Fruit fly (Drosophila melanogaster): ENCODE results near the gene CG4318.

The CG4318 gene

DNA sequence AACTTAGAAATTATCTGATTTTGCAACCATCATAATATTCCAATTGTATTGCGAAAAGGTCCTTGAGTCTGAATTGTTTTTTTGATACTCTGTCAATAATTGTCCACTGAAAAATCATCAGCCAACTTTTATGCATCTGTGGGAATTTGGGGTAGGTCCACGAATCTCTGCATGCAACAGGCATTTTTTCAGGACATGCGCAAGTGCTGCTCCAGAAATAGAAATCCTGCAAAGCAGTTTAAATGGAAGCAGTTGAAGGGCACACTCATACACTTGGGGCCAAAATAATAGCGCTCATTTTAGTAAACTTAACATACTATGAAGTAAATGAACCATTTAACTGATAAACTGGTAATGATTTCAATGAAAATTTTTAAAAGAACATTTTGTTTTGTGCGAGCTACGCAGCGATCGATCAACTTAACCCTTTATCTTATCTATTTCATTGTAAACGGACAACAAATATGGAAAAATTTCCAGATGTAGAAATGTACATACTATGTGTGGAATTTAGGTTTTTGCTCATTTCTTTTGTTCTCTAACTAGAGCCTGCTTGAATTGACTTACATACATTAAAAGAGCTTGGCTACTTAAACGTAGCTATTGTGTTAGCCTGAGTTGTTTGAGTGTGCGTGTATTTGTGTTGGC, 24.4 kb downstream of the CG4318 start (continued):
- no peak for TF ChIP-seq insv (GFP tag; optimal IDR thresholded peaks at IDR 0.05)
- TF ChIP-seq trh (GFP tag; optimal IDR thresholded peaks at IDR 0.05), result no peak
- peak; percentile 51 for TF ChIP-seq Nf-YB (GFP tag; optimal IDR thresholded peaks at IDR 0.05)
- TF ChIP-seq sug (tag; optimal IDR thresholded peaks at IDR 0.05), result peak; percentile 77
- TF ChIP-seq tup (GFP tag; optimal IDR thresholded peaks at IDR 0.05), result no peak
- peak; percentile 21 for TF ChIP-seq CG15514 (GFP tag; optimal IDR thresholded peaks at IDR 0.05)
- TF ChIP-seq Ada2b (GFP tag; IDR thresholded peaks at IDR 0.05), result peak; percentile 42; the same call in 1 of the 2 replicates
- TF ChIP-seq CG8359 (GFP tag; optimal IDR thresholded peaks at IDR 0.05; ENCODE audit: borderline replicate concordance), result peak; percentile 36
- no peak for TF ChIP-seq knrl (GFP tag; IDR thresholded peaks at IDR 0.05; ENCODE audit: partially characterized antibody)
- peak; percentile 70 for TF ChIP-seq lilli (GFP tag; optimal IDR thresholded peaks at IDR 0.05)
- peak; percentile 91; the same call in 1 of the 2 replicates for TF ChIP-seq CG11696 (GFP tag; IDR thresholded peaks at IDR 0.05)
- TF ChIP-seq CG10462 (GFP tag; optimal IDR thresholded peaks at IDR 0.05), result peak; percentile 22
- TF ChIP-seq CG6254 (GFP tag; optimal IDR thresholded peaks at IDR 0.05), result peak; percentile 50
- TF ChIP-seq Vsx1 (GFP tag; optimal IDR thresholded peaks at IDR 0.05), result peak; percentile 33
- peak; percentile 9 for TF ChIP-seq fd64A (GFP tag; optimal IDR thresholded peaks at IDR 0.05)
- TF ChIP-seq CG2875 (GFP tag; optimal IDR thresholded peaks at IDR 0.05), result peak; percentile 46
- peak; percentile 13 for TF ChIP-seq CG10274 (GFP tag; optimal IDR thresholded peaks at IDR 0.05)
- peak; percentile 75 for TF ChIP-seq PHDP (tag; optimal IDR thresholded peaks at IDR 0.05)
- TF ChIP-seq sens (GFP tag), result peak; percentile 96
- TF ChIP-seq pnt (GFP tag; optimal IDR thresholded peaks at IDR 0.05), result peak; percentile 71
- peak; percentile 74 for TF ChIP-seq CG12391 (tag; optimal IDR thresholded peaks at IDR 0.05)
- peak; percentile 61 for TF ChIP-seq mirr (GFP tag; optimal IDR thresholded peaks at IDR 0.05)
- TF ChIP-seq Kr (GFP tag; optimal IDR thresholded peaks at IDR 0.05), result no peak
- TF ChIP-seq sim (GFP tag; IDR thresholded peaks at IDR 0.05), result peak; percentile 34; the same call in 1 of the 2 replicates
- no peak for TF ChIP-seq H15 (GFP tag; IDR thresholded peaks at IDR 0.05)
- peak; percentile 70 for TF ChIP-seq CG33557 (GFP tag; optimal IDR thresholded peaks at IDR 0.05)
- TF ChIP-seq CG18476 (GFP tag; optimal IDR thresholded peaks at IDR 0.05), result peak; percentile 62
- TF ChIP-seq ranshi (GFP tag; IDR thresholded peaks at IDR 0.05), result no peak
- TF ChIP-seq kah (GFP tag; optimal IDR thresholded peaks at IDR 0.05), result peak; percentile 55
- TF ChIP-seq HmgZ (tag; optimal IDR thresholded peaks at IDR 0.05), result peak; percentile 56
- TF ChIP-seq CG30431 (GFP tag; optimal IDR thresholded peaks at IDR 0.05), result peak; percentile 61
- peak; percentile 15 for TF ChIP-seq CG13123 (GFP tag; optimal IDR thresholded peaks at IDR 0.05)
- peak; percentile 54 for TF ChIP-seq Spps (tag; optimal IDR thresholded peaks at IDR 0.05)
- peak; percentile 38 for TF ChIP-seq CG12104 (GFP tag; optimal IDR thresholded peaks at IDR 0.05)
- peak; percentile 13 for TF ChIP-seq CG8290 (GFP tag; optimal IDR thresholded peaks at IDR 0.05)
- TF ChIP-seq CG8290 (tag; optimal IDR thresholded peaks at IDR 0.05), result peak in 1 of 2 experiments; percentile 40
- peak; percentile 39 for TF ChIP-seq CG10654 (GFP tag; optimal IDR thresholded peaks at IDR 0.05)
- TF ChIP-seq ftz-f1 (GFP tag; optimal IDR thresholded peaks at IDR 0.05), result no peak
- TF ChIP-seq CG9932 (GFP tag; IDR thresholded peaks at IDR 0.05), result peak; percentile 55
- TF ChIP-seq CG12769 (tag; optimal IDR thresholded peaks at IDR 0.05), result peak; percentile 50
- peak; percentile 41 for TF ChIP-seq CG2202 (tag; optimal IDR thresholded peaks at IDR 0.05)
- TF ChIP-seq gce (GFP tag; IDR thresholded peaks at IDR 0.05), result no peak
- TF ChIP-seq Jarid2 (GFP tag; optimal IDR thresholded peaks at IDR 0.05), result peak; percentile 32
- peak; percentile 28 for TF ChIP-seq CG12236 (GFP tag; optimal IDR thresholded peaks at IDR 0.05)
- peak; percentile 18 for TF ChIP-seq CG14965 (GFP tag; optimal IDR thresholded peaks at IDR 0.05; ENCODE audit: borderline replicate concordance)
- TF ChIP-seq CG15011 (GFP tag; optimal IDR thresholded peaks at IDR 0.05), result peak; percentile 69
- TF ChIP-seq CG3407 (GFP tag; optimal IDR thresholded peaks at IDR 0.05), result peak; percentile 35
- TF ChIP-seq CG14014 (GFP tag; IDR thresholded peaks at IDR 0.05), result 0 out of 2 replicates have a peak, but pooled peaks have one; percentile 39
- peak; percentile 73 for TF ChIP-seq CG8388 (GFP tag; optimal IDR thresholded peaks at IDR 0.05)
